Worm (Caenorhabditis elegans) whole organism, L4 larva: ENCODE data around the gene F43C1.5.

ENCODE experiments used
- F26F4.8 ChIP-seq: fragments of 200-800 bp; sonication (Bioruptor generic); conservative IDR thresholded peaks from 2 replicates; pipeline ENCODE4 v1.3.6; 2022; ENCODE audit warnings: missing genetic modification characterization, missing compliant biosample characterization
- F44E2.7 ChIP-seq: fragments of 200-800 bp; sonication (Bioruptor generic); IDR thresholded peaks from 2 replicates; pipeline ENCODE4 v2.1.2; 2022; ENCODE audit warnings: missing genetic modification characterization, missing compliant biosample characterization
- T20F7.1 ChIP-seq: fragments of 200-800 bp; sonication (Bioruptor generic); optimal IDR thresholded peaks from 2 replicates; lab custom pipeline; 2018; ENCODE audit warnings: mild to moderate bottlenecking, missing genetic modification characterization, missing compliant biosample characterization
- Y5F2A.4 ChIP-seq: fragments of 200-800 bp; sonication (Bioruptor generic); optimal IDR thresholded peaks from 2 replicates; lab custom pipeline; 2018; ENCODE audit warnings: mild to moderate bottlenecking, missing genetic modification characterization, missing compliant biosample characterization
- Y75B8A.6 ChIP-seq: fragments of 200-800 bp; sonication (Bioruptor generic); IDR thresholded peaks from 2 replicates; pipeline ENCODE4 v1.3.6; 2022; ENCODE audit warnings: missing genetic modification reagents, missing genetic modification characterization, missing compliant biosample characterization
- ZK337.2 ChIP-seq: fragments of 200-800 bp; sonication (Bioruptor generic); IDR thresholded peaks from 2 replicates; pipeline ENCODE4 v1.3.6; 2022; ENCODE audit warnings: missing genetic modification reagents, missing genetic modification characterization, missing compliant biosample characterization
- ZK546.5 ChIP-seq, 2 experiments: sonication (generic microtip); optimal IDR thresholded peaks; 2 replicates each; lab custom pipeline; 2017; ENCODE audit warnings: missing biosample characterization in 2 of 2, missing genetic modification characterization in 2 of 2
- aha-1 ChIP-seq: fragments of 150-350 bp; peaks from one replicate; lab custom pipeline; 2014; ENCODE audit warnings: missing biosample characterization, missing genetic modification characterization
- arid-1 ChIP-seq: fragments of 200-800 bp; sonication (Bioruptor generic); conservative IDR thresholded peaks from 2 replicates; pipeline ENCODE4 v1.3.6; 2022; ENCODE audit warnings: missing genetic modification reagents, missing genetic modification characterization, missing compliant biosample characterization
- ceh-82 ChIP-seq: sonication (generic microtip); optimal IDR thresholded peaks from 2 replicates; lab custom pipeline; 2017; ENCODE audit warnings: missing biosample characterization, missing genetic modification characterization
- ces-1 ChIP-seq: fragments of 150-350 bp; sonication (generic microtip); optimal IDR thresholded peaks from 4 replicates; lab custom pipeline; 2014; ENCODE audit warnings: missing biosample characterization, missing genetic modification reagents, missing genetic modification characterization
- cey-2 ChIP-seq: sonication (generic microtip); optimal IDR thresholded peaks from 3 replicates; lab custom pipeline; 2017; ENCODE audit warnings: missing genetic modification characterization, mild to moderate bottlenecking, missing compliant biosample characterization, antibody characterized with exemption, borderline replicate concordance; ENCODE audit not compliant: insufficient read depth
- daf-12 ChIP-seq: fragments of 150-350 bp; optimal IDR thresholded peaks from 2 replicates; lab custom pipeline; 2014; ENCODE audit warnings: missing biosample characterization, missing genetic modification reagents, missing genetic modification characterization
- daf-8 ChIP-seq: fragments of 200-800 bp; sonication (Bioruptor generic); IDR thresholded peaks from 2 replicates; pipeline ENCODE4 v1.3.6; 2022; ENCODE audit warnings: missing genetic modification characterization, missing compliant biosample characterization
- duxl-1 ChIP-seq: sonication (generic microtip); optimal IDR thresholded peaks from 2 replicates; lab custom pipeline; 2016; ENCODE audit warnings: mild to moderate bottlenecking, missing genetic modification characterization, moderate library complexity, missing compliant biosample characterization; ENCODE audit not compliant: poor library complexity
- fos-1 ChIP-seq: fragments of 150-350 bp; optimal IDR thresholded peaks from 2 replicates; lab custom pipeline; 2014; ENCODE audit warnings: missing biosample characterization, missing genetic modification characterization
- gei-8 ChIP-seq: fragments of 200-800 bp; sonication (Bioruptor generic); optimal IDR thresholded peaks from 2 replicates; lab custom pipeline; 2018; ENCODE audit warnings: mild to moderate bottlenecking, missing genetic modification characterization, missing compliant biosample characterization
- hlh-11 ChIP-seq: fragments of 200-800 bp; sonication (Bioruptor generic); optimal IDR thresholded peaks from 2 replicates; lab custom pipeline; 2018; ENCODE audit warnings: mild to moderate bottlenecking, missing genetic modification characterization, missing compliant biosample characterization
- hmg-1.1 ChIP-seq: fragments of 200-800 bp; sonication (Bioruptor generic); IDR thresholded peaks from 2 replicates; pipeline ENCODE4 v1.3.6; 2022; ENCODE audit warnings: missing genetic modification reagents, missing genetic modification characterization, missing compliant biosample characterization
- lin-1 ChIP-seq: fragments of 200-800 bp; sonication (Bioruptor generic); IDR thresholded peaks from 2 replicates; pipeline ENCODE4 v1.3.6; 2022; ENCODE audit warnings: missing genetic modification reagents, missing genetic modification characterization, missing compliant biosample characterization
- lin-15B ChIP-seq: fragments of 150-350 bp; sonication (generic microtip); optimal IDR thresholded peaks from 3 replicates; lab custom pipeline; 2014; ENCODE audit warnings: missing biosample characterization, missing genetic modification characterization
- lin-29 ChIP-seq: fragments of 200-800 bp; sonication (Bioruptor generic); IDR thresholded peaks from 2 replicates; pipeline ENCODE4 v1.3.6; 2022; ENCODE audit warnings: missing genetic modification reagents, missing genetic modification characterization, missing compliant biosample characterization
- lir-3 ChIP-seq: sonication (generic microtip); optimal IDR thresholded peaks from 2 replicates; lab custom pipeline; 2016; ENCODE audit warnings: mild to moderate bottlenecking, missing genetic modification characterization, missing compliant biosample characterization
- lsy-2 ChIP-seq, 2 experiments: fragments of 150-350 bp in 1 of 2; sonication (generic microtip) in 1 of 2; optimal IDR thresholded peaks; 2 replicates each; lab custom pipeline; 2014 to 2017; ENCODE audit warnings: missing biosample characterization in 2 of 2, missing genetic modification characterization in 2 of 2
- madf-9 ChIP-seq: fragments of 200-800 bp; sonication (Bioruptor generic); conservative IDR thresholded peaks from 2 replicates; pipeline ENCODE4 v1.3.6; 2022; ENCODE audit warnings: missing genetic modification reagents, missing genetic modification characterization, missing compliant biosample characterization
- mdl-1 ChIP-seq, 2 experiments: fragments of 150-350 bp in 1 of 2; sonication (generic microtip) in 1 of 2; optimal IDR thresholded peaks; 2 replicates each; lab custom pipeline; 2014 to 2017; ENCODE audit warnings: missing biosample characterization in 2 of 2, missing genetic modification characterization in 2 of 2
- mdt-29 ChIP-seq: fragments of 200-800 bp; sonication (Bioruptor generic); IDR thresholded peaks from 2 replicates; pipeline ENCODE4 v1.3.6; 2022; ENCODE audit warnings: missing genetic modification reagents, missing genetic modification characterization, missing compliant biosample characterization
- mxl-2 ChIP-seq: fragments of 200-800 bp; sonication (Bioruptor generic); conservative IDR thresholded peaks from 2 replicates; pipeline ENCODE4 v1.3.6; 2022; ENCODE audit warnings: missing genetic modification reagents, missing genetic modification characterization, missing compliant biosample characterization
- nhr-10 ChIP-seq: fragments of 150-350 bp; optimal IDR thresholded peaks from 2 replicates; lab custom pipeline; 2014; ENCODE audit warnings: missing biosample characterization, missing genetic modification characterization
- nhr-102 ChIP-seq: sonication (generic microtip); optimal IDR thresholded peaks from 2 replicates; lab custom pipeline; 2016; ENCODE audit warnings: mild to moderate bottlenecking, missing genetic modification characterization, moderate library complexity, missing compliant biosample characterization
- nhr-11 ChIP-seq: fragments of 150-350 bp; optimal IDR thresholded peaks from 2 replicates; lab custom pipeline; 2014; ENCODE audit warnings: missing biosample characterization, missing genetic modification characterization
- nhr-25 ChIP-seq: sonication (generic microtip); optimal IDR thresholded peaks from 2 replicates; lab custom pipeline; 2017; ENCODE audit warnings: missing genetic modification characterization, mild to moderate bottlenecking, missing compliant biosample characterization, antibody characterized with exemption, moderate library complexity, borderline replicate concordance; ENCODE audit not compliant: insufficient read depth
- nhr-42 ChIP-seq: fragments of 200-800 bp; sonication (Bioruptor generic); IDR thresholded peaks from 2 replicates; pipeline ENCODE4 v1.3.6; 2022; ENCODE audit warnings: missing genetic modification characterization, missing compliant biosample characterization
- nhr-6 ChIP-seq: fragments of 150-350 bp; optimal IDR thresholded peaks from 2 replicates; lab custom pipeline; 2014; ENCODE audit warnings: missing biosample characterization, missing genetic modification characterization
- php-3 ChIP-seq: fragments of 200-800 bp; sonication (Bioruptor generic); IDR thresholded peaks from 2 replicates; pipeline ENCODE4 v1.3.6; 2022; ENCODE audit warnings: missing genetic modification reagents, missing genetic modification characterization, missing compliant biosample characterization
- skn-1 ChIP-seq: fragments of 150-350 bp; optimal IDR thresholded peaks from 2 replicates; lab custom pipeline; 2014; ENCODE audit warnings: missing biosample characterization, missing genetic modification characterization
- snpc-4 ChIP-seq: fragments of 150-350 bp; optimal IDR thresholded peaks from 2 replicates; lab custom pipeline; 2014; ENCODE audit warnings: missing biosample characterization, missing genetic modification characterization
- tag-97 ChIP-seq: fragments of 200-800 bp; sonication (Bioruptor generic); IDR thresholded peaks from 2 replicates; pipeline ENCODE4 v1.3.6; 2022; ENCODE audit warnings: missing genetic modification characterization, missing compliant biosample characterization
- unc-62 ChIP-seq, 3 experiments: fragments of 150-350 bp in 1 of 3; sonication (generic microtip); optimal IDR thresholded peaks in 2 of 3; peaks in 1 of 3; 1 replicate in 1 of 3; 2 replicates in 2 of 3; lab custom pipeline; 2014 to 2017; ENCODE audit warnings: missing biosample characterization in 3 of 3, missing genetic modification characterization in 3 of 3, missing genetic modification reagents in 3 of 3, missing genotype in 1 of 3
- vab-7 ChIP-seq: fragments of 200-800 bp; sonication (Bioruptor generic); IDR thresholded peaks from 2 replicates; pipeline ENCODE4 v1.3.6; 2022; ENCODE audit warnings: missing genetic modification reagents, missing genetic modification characterization, missing compliant biosample characterization
- zag-1 ChIP-seq: fragments of 150-350 bp; optimal IDR thresholded peaks from 2 replicates; lab custom pipeline; 2014; ENCODE audit warnings: missing biosample characterization, missing genetic modification characterization
- zfp-2 ChIP-seq: sonication (generic microtip); optimal IDR thresholded peaks from 2 replicates; lab custom pipeline; 2016; ENCODE audit warnings: mild to moderate bottlenecking, missing genetic modification characterization, missing compliant biosample characterization
- zip-2 ChIP-seq: fragments of 150-350 bp; optimal IDR thresholded peaks from 2 replicates; lab custom pipeline; 2014; ENCODE audit warnings: missing biosample characterization, missing genetic modification characterization

Gene F43C1.5

ce11 chrIII:4209188-4209587 lies 19.8 kb upstream of the F43C1.5 start, which contains the start of gene phlp-2:
TSS of gene phlp-2 (plus strand) at chrIII:4209488.
- TF ChIP-seq nhr-102 (tag; lab: Kevin White, UChicago) = no peak

ce11 chrIII:4210661-4211060 lies 18.3 kb upstream of the F43C1.5 start:
- no peak for TF ChIP-seq nhr-6 (tag; lab: Kevin White, UChicago)
- no peak for TF ChIP-seq fos-1 (tag; lab: Kevin White, UChicago)
- TF ChIP-seq daf-8 (GFP tag; lab: Robert Waterston, UW) = no peak
- no peak for TF ChIP-seq T20F7.1 (GFP tag; lab: Kevin White, UChicago)
- TF ChIP-seq mdl-1 (tag; optimal IDR thresholded peaks at IDR 0.05; lab: Kevin White, UChicago) = no peak
- TF ChIP-seq F44E2.7 = no peak
- no peak for TF ChIP-seq unc-62 (GFP tag; optimal IDR thresholded peaks at IDR 0.05 in 1 of 2; lab: Kevin White, UChicago)
- TF ChIP-seq unc-62 (tag; optimal IDR thresholded peaks at IDR 0.05; lab: Kevin White, UChicago) = no peak
- TF ChIP-seq lin-1 (GFP tag; lab: Robert Waterston, UW) = no peak
- TF ChIP-seq tag-97 (GFP tag; lab: Robert Waterston, UW) = no peak
- TF ChIP-seq zag-1 (tag; lab: Kevin White, UChicago) = no peak
- TF ChIP-seq daf-12 = no peak
- TF ChIP-seq madf-9 (GFP tag; lab: Robert Waterston, UW) = no peak
- TF ChIP-seq ZK337.2 (GFP tag; lab: Robert Waterston, UW) = no peak
- no peak for TF ChIP-seq mxl-2 (GFP tag; lab: Robert Waterston, UW)
- no peak for TF ChIP-seq lin-15B (tag; lab: Kevin White, UChicago)
- TF ChIP-seq php-3 (GFP tag; lab: Robert Waterston, UW) = no peak
- no peak for TF ChIP-seq hlh-11 (tag; lab: Kevin White, UChicago)

ce11 chrIII:4220864-4221263 lies 8.1 kb upstream of the F43C1.5 start:
- TF ChIP-seq nhr-11 (tag; lab: Kevin White, UChicago) (peak; percentile 50), lin-29 (GFP tag; lab: Robert Waterston, UW) (no peak)

ce11 chrIII:4221527-4221926 lies 7.4 kb upstream of the F43C1.5 start:
- no peak for TF ChIP-seq zip-2 (tag; lab: Kevin White, UChicago)
- TF ChIP-seq hmg-1.1 = peak; percentile 64
- TF ChIP-seq duxl-1 (tag; lab: Kevin White, UChicago) = no peak
- TF ChIP-seq zag-1 (tag; lab: Kevin White, UChicago) = no peak
- no peak for TF ChIP-seq arid-1 (GFP tag; lab: Robert Waterston, UW)
- TF ChIP-seq mxl-2 (GFP tag; lab: Robert Waterston, UW) = no peak
- peak; percentile 91 for TF ChIP-seq aha-1 (tag; lab: Kevin White, UChicago)
- TF ChIP-seq skn-1 = no peak
- TF ChIP-seq lsy-2 (tag; optimal IDR thresholded peaks at IDR 0.05; lab: Kevin White, UChicago) = no peak
- no peak for TF ChIP-seq nhr-42 (GFP tag; lab: Robert Waterston, UW)

ce11 chrIII:4223668-4224127 lies 5.2 kb upstream of the F43C1.5 start:
- TF ChIP-seq nhr-10 (tag; lab: Kevin White, UChicago) (peak; percentile 83), zag-1 (tag; lab: Kevin White, UChicago) (no peak), cey-2 (tag; lab: Kevin White, UChicago) (no peak), zfp-2 (tag; lab: Kevin White, UChicago) (peak; percentile 1), daf-12 (no peak), nhr-25 (tag; lab: Kevin White, UChicago) (peak; percentile 49), lir-3 (tag; lab: Kevin White, UChicago) (no peak), gei-8 (GFP tag; lab: Kevin White, UChicago) (no peak), F26F4.8 (no peak), daf-8 (GFP tag; lab: Robert Waterston, UW) (no peak), vab-7 (GFP tag; lab: Robert Waterston, UW) (no peak), unc-62 (GFP tag; optimal IDR thresholded peaks at IDR 0.05 in 1 of 2; lab: Kevin White, UChicago) (peak in 1 of 2 experiments; percentile 99), unc-62 (tag; optimal IDR thresholded peaks at IDR 0.05; lab: Kevin White, UChicago) (no peak), snpc-4 (tag; lab: Kevin White, UChicago) (no peak), php-3 (GFP tag; lab: Robert Waterston, UW) (0 out of 2 replicates have a peak, but pooled peaks have one; percentile 15), Y75B8A.6 (GFP tag; lab: Robert Waterston, UW) (no peak), ces-1 (peak; percentile 57), ceh-82 (tag; lab: Kevin White, UChicago) (no peak), ZK546.5 (tag; optimal IDR thresholded peaks at IDR 0.05; lab: Kevin White, UChicago) (no peak), Y5F2A.4 (GFP tag; lab: Kevin White, UChicago) (no peak), mdt-29 (GFP tag; lab: Robert Waterston, UW) (no peak), lsy-2 (tag; optimal IDR thresholded peaks at IDR 0.05; lab: Kevin White, UChicago) (peak; percentile 84 to 90)
